Fruit fly (Drosophila melanogaster): ENCODE data around the gene CG9727.

The CG9727 gene

DNA sequence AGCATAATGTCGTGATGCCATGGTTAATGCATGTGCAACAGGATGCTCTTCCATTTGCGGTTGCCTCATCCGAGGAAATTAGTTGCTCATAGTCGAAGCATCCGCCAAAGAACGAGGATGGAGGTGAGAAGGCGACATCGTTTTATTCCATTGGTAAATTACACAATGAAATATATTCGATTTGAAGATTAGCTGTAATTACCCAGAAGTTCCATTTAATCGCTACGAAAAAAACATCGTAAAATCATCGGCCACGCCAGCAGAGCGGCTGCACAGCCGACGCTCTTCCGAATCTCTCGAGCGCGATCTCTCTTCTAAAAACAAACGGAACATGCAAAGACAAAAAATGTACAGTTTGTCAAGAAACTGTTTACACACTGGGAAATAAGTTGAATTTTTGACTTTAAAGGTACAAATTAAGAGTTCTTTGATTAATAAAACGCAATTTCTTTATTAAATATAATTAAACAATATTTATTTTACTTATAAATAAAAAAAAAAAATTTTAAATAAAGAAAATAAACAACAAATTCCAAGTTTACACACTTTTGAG lies 4.2 kb upstream of the CG9727 start (continued):
- TF ChIP-seq CG2129 (GFP tag; IDR thresholded peaks at IDR 0.05; ENCODE audit: partially characterized antibody) (peak; percentile 61), CG1529 (GFP tag; optimal IDR thresholded peaks at IDR 0.05) (no peak), CG1792 (GFP tag; optimal IDR thresholded peaks at IDR 0.05) (no peak), Pdp1 (GFP tag; optimal IDR thresholded peaks at IDR 0.05) (peak in 1 of 2 experiments; percentile 65), bigmax (GFP tag; optimal IDR thresholded peaks at IDR 0.05) (no peak), row (GFP tag; IDR thresholded peaks at IDR 0.05) (peak; percentile 63), ato (GFP tag; IDR thresholded peaks at IDR 0.05; ENCODE audit: partially characterized antibody) (0 out of 2 replicates have a peak, but pooled peaks have one; percentile 17), vnd (GFP tag; IDR thresholded peaks at IDR 0.05; ENCODE audit: partially characterized antibody) (peak; percentile 35; the same call in 1 of the 3 replicates), cg (GFP tag; optimal IDR thresholded peaks at IDR 0.05) (peak; percentile 42), Scr (GFP tag; IDR thresholded peaks at IDR 0.05; ENCODE audit: partially characterized antibody) (peak; percentile 60), Bgb (GFP tag; IDR thresholded peaks at IDR 0.05; ENCODE audit: partially characterized antibody) (peak; percentile 15; the same call in 1 of the 2 replicates), sisA (GFP tag; IDR thresholded peaks at IDR 0.05) (no peak), H15 (GFP tag; IDR thresholded peaks at IDR 0.05) (no peak), BEAF-32 (GFP tag; optimal IDR thresholded peaks at IDR 0.05) (peak; percentile 56), bsh (GFP tag; optimal IDR thresholded peaks at IDR 0.05) (peak in 1 of 2 experiments; percentile 4), Nf-YC (tag; optimal IDR thresholded peaks at IDR 0.05) (no peak), Awh (GFP tag; IDR thresholded peaks at IDR 0.05) (no peak), org-1 (GFP tag; optimal IDR thresholded peaks at IDR 0.05) (no peak), Trl (optimal IDR thresholded peaks at IDR 0.05) (peak; percentile 24 to 43), Trl (GFP tag; optimal IDR thresholded peaks at IDR 0.05) (no peak), CG10959 (GFP tag; IDR thresholded peaks at IDR 0.05) (no peak), Sry-β (GFP tag; optimal IDR thresholded peaks at IDR 0.05) (peak; percentile 73), CG14050 (GFP tag; IDR thresholded peaks at IDR 0.05) (no peak), CG13287 (GFP tag; IDR thresholded peaks at IDR 0.05; ENCODE audit: partially characterized antibody) (peak; percentile 81), CG3163 (GFP tag; optimal IDR thresholded peaks at IDR 0.05) (peak; percentile 66), Mrtf (GFP tag; IDR thresholded peaks at IDR 0.05) (no peak), wek (GFP tag; optimal IDR thresholded peaks at IDR 0.05) (no peak), CG15269 (tag; optimal IDR thresholded peaks at IDR 0.05) (peak; percentile 39), Dll (GFP tag; IDR thresholded peaks at IDR 0.05; ENCODE audit: partially characterized antibody) (peak; percentile 81), unc-4 (GFP tag; IDR thresholded peaks at IDR 0.05; ENCODE audit: partially characterized antibody) (peak; percentile 65), zen2 (GFP tag; IDR thresholded peaks at IDR 0.05; ENCODE audit: partially characterized antibody) (peak; percentile 69), bbx (GFP tag; IDR thresholded peaks at IDR 0.05; ENCODE audit: partially characterized antibody) (peak; percentile 39; the same call in 1 of the 2 replicates), grau (tag; optimal IDR thresholded peaks at IDR 0.05) (no peak), Dp (GFP tag; optimal IDR thresholded peaks at IDR 0.05) (no peak), oc (tag; optimal IDR thresholded peaks at IDR 0.05) (no peak), E2f1 (GFP tag; IDR thresholded peaks at IDR 0.05) (no peak), Doc3 (GFP tag; IDR thresholded peaks at IDR 0.05; ENCODE audit: partially characterized antibody) (peak; percentile 75), kah (GFP tag; optimal IDR thresholded peaks at IDR 0.05) (no peak), CG10267 (tag; optimal IDR thresholded peaks at IDR 0.05) (no peak), bcd (GFP tag; optimal IDR thresholded peaks at IDR 0.05) (no peak), CG10543 (GFP tag; optimal IDR thresholded peaks at IDR 0.05) (no peak), stwl (tag; optimal IDR thresholded peaks at IDR 0.05) (no peak), Dfd (GFP tag; optimal IDR thresholded peaks at IDR 0.05) (no peak), CG34224 (GFP tag; IDR thresholded peaks at IDR 0.05; ENCODE audit: partially characterized antibody) (peak; percentile 69)

Data from whole organism, embryonic.